Worm (Caenorhabditis elegans) whole organism, L2 larva: ENCODE measurements around the gene mtss-1.

Experiments
- ama-1 ChIP-seq: fragments of 150-350 bp; optimal IDR thresholded peaks from 2 replicates; lab custom pipeline; 2018; ENCODE audit warnings: inconsistent platforms
- blmp-1 ChIP-seq: sonication (generic microtip); optimal IDR thresholded peaks from 2 replicates; lab custom pipeline; 2017; ENCODE audit warnings: missing genetic modification characterization, mild to moderate bottlenecking, missing compliant biosample characterization, antibody characterized with exemption, moderate library complexity; ENCODE audit not compliant: insufficient read depth
- egl-27 ChIP-seq: sonication (generic microtip); optimal IDR thresholded peaks from 3 replicates; lab custom pipeline; 2017; ENCODE audit warnings: missing biosample characterization, missing genetic modification reagents, missing genetic modification characterization
- elt-1 ChIP-seq: fragments of 150-350 bp; optimal IDR thresholded peaks from 2 replicates; lab custom pipeline; 2014; ENCODE audit warnings: missing biosample characterization, missing genetic modification characterization
- fos-1 ChIP-seq: fragments of 150-350 bp; optimal IDR thresholded peaks from 2 replicates; lab custom pipeline; 2014; ENCODE audit warnings: missing biosample characterization, missing genetic modification characterization
- lsy-2 ChIP-seq, 2 experiments: fragments of 150-350 bp in 1 of 2; sonication (generic microtip) in 1 of 2; optimal IDR thresholded peaks; 2 replicates each; lab custom pipeline; 2014 to 2017; ENCODE audit warnings: missing biosample characterization in 2 of 2, missing genetic modification characterization in 2 of 2
- nhr-6 ChIP-seq: fragments of 150-350 bp; optimal IDR thresholded peaks from 2 replicates; lab custom pipeline; 2014; ENCODE audit warnings: missing biosample characterization, missing genetic modification characterization
- nhr-77 ChIP-seq: fragments of 150-350 bp; optimal IDR thresholded peaks from 2 replicates; lab custom pipeline; 2014; ENCODE audit warnings: missing biosample characterization, missing genetic modification characterization
- snpc-4 ChIP-seq: fragments of 150-350 bp; optimal IDR thresholded peaks from 2 replicates; lab custom pipeline; 2014; ENCODE audit warnings: missing biosample characterization, missing genetic modification characterization
- zag-1 ChIP-seq: fragments of 150-350 bp; optimal IDR thresholded peaks from 2 replicates; lab custom pipeline; 2014; ENCODE audit warnings: missing biosample characterization, missing genetic modification characterization
- ztf-11 ChIP-seq: sonication (generic microtip); optimal IDR thresholded peaks from 2 replicates; lab custom pipeline; 2017; ENCODE audit warnings: missing biosample characterization, missing genetic modification characterization

- no peak for TF ChIP-seq snpc-4 (tag; lab: Kevin White, UChicago)
- TF ChIP-seq lsy-2 (tag; optimal IDR thresholded peaks at IDR 0.05; lab: Kevin White, UChicago), result no peak
- TF ChIP-seq ama-1 (lab: Kevin White, UChicago), result no peak
- no peak for TF ChIP-seq nhr-77 (tag; lab: Kevin White, UChicago)
- no peak for TF ChIP-seq blmp-1 (tag; lab: Kevin White, UChicago)
- TF ChIP-seq nhr-6, result no peak
- TF ChIP-seq elt-1 (tag; lab: Kevin White, UChicago), result no peak
- TF ChIP-seq fos-1 (tag; lab: Kevin White, UChicago), result no peak
- TF ChIP-seq zag-1 (tag; lab: Kevin White, UChicago), result no peak
- no peak for TF ChIP-seq ztf-11 (tag; lab: Kevin White, UChicago)
- no peak for TF ChIP-seq egl-27 (tag; lab: Kevin White, UChicago)
Observed at ce11 chrIII:8762016-8762415, 6.1 kb upstream of the mtss-1 start.
